Worm (Caenorhabditis elegans) whole organism, dauer: Measurements from ENCODE around the gene srx-125.

Experiments
- unc-62 ChIP-seq: sonication (generic microtip); optimal IDR thresholded peaks from 2 replicates; lab custom pipeline; 2017; ENCODE audit warnings: missing biosample characterization, missing genetic modification reagents, missing genetic modification characterization

Gene srx-125

DNA sequence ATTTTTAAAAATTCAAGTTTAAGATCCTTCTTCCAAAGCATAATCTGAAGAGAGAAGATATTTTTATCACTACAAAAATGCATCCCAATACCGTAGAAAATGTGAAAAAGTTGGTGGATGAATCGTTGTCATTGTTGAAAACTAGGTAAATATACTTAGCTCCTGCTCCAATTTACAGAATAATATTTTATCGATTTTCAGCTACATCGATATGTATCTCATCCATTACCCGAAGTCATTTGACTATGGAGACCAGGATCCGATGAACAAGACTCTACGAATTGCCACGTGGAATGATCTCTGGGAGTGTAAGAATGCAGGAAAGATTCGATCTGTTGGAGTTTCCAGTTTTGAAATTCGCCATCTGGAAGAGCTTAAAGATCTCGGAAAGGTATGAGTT lies 41.3 kb downstream of the srx-125 start:
- TF ChIP-seq unc-62 (GFP tag; lab: Kevin White, UChicago), result no peak

ce11 chrV:13409089-13409488 lies 42.0 kb downstream of the srx-125 start:
- no peak for TF ChIP-seq unc-62 (GFP tag; lab: Kevin White, UChicago)

- no peak for TF ChIP-seq unc-62 (GFP tag; lab: Kevin White, UChicago)
Observed at ce11 chrV:13410688-13411087, 43.6 kb downstream of the srx-125 start, which contains the start of gene F53F1.4. F53F1.4 (plus strand) TSS chrV:13411077.

DNA sequence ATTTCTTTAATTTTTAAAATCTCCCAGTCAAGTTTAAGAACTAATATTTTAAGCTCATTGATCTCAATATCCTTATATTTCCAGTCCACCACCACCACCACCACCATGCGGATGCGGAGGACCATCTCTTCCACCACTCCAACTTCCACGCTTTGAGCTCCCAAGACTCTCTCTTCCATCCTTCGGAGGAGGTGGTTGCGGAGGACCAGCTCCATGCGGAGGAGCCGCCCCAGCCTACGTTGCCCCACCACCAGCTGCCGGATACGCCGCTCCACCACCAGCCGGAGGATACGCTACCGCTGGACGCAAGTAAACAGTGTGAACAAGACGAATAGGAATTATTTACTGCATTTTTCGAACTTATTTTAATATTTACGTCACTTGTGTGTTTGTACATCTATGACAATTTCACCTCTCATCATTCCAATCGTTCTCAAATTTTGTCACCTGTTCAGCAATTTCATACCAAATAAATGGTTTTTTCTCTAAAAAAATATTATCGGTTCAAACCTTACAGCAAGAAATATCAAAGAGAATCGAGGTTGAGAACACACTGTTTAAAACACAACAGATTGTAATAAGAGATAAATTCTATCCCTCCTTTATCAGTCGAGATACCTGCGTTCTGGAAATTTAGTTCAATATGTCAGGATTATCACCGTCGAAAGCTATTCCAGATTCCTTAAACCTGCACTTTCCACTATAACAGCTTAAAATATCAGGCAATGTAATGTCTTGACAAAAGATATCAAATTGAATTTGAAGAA lies 44.3 kb downstream of the srx-125 start:
- no peak for TF ChIP-seq unc-62 (GFP tag; lab: Kevin White, UChicago)

- no peak for TF ChIP-seq unc-62 (GFP tag; lab: Kevin White, UChicago)
Observed at ce11 chrV:13411992-13412298, 44.8 kb downstream of the srx-125 start.

- no peak for TF ChIP-seq unc-62 (GFP tag; lab: Kevin White, UChicago)
Observed at ce11 chrV:13413301-13413700, 46.2 kb downstream of the srx-125 start.

DNA sequence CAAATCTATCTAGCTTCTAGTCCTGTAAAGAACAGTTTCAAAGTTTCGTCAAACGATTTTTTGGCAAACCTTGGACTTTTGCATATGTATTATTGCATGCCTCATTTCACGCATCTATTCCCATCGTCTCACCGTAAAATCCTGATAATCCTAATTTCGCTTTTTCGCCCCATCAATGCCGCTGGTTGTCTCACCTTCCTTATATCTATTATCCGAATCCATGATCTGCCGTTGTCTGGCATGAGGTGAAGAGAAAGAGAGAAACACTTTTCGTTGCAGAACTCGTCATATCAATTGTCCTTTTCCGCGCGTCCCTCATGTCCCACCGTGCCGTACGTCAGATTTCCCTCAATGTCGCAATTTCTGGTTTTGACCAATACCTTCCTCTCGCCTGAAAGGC lies 47.5 kb downstream of the srx-125 start, which contains the start of gene cut-2:
TSS of gene cut-2 (plus strand) at position 365 of the 400 bp plus-strand sequence.
- TF ChIP-seq unc-62 (GFP tag; lab: Kevin White, UChicago), result no peak

- TF ChIP-seq unc-62 (GFP tag; lab: Kevin White, UChicago), result no peak
Observed at ce11 chrV:13415462-13415861, 48.3 kb downstream of the srx-125 start.

- no peak for TF ChIP-seq unc-62 (GFP tag; lab: Kevin White, UChicago)
Observed at ce11 chrV:13416076-13416475, 49.0 kb downstream of the srx-125 start.

- TF ChIP-seq unc-62 (GFP tag; lab: Kevin White, UChicago), result no peak
Observed at ce11 chrV:13417513-13417912, 50.4 kb downstream of the srx-125 start, which contains the start of gene F53F1.6. F53F1.6 (minus strand) TSS chrV:13417613.
